Fruit fly (Drosophila melanogaster) whole organism, embryonic: Measurements from ENCODE around the gene CG32708.

Experiments used
- Ada2b ChIP-seq: fragments of 200-800 bp; sonication (Bioruptor generic); IDR thresholded peaks from 2 replicates; pipeline ENCODE4 v1.3.6; 2022; ENCODE audit warnings: missing biosample characterization, missing genetic modification characterization
- Atf-2 ChIP-seq: fragments of 200-800 bp; sonication (Bioruptor generic); optimal IDR thresholded peaks from 2 replicates; lab custom pipeline; 2016; ENCODE audit warnings: missing biosample characterization, missing genetic modification characterization
- Blimp-1 ChIP-seq: fragments of 200-800 bp; sonication (Bioruptor generic); optimal IDR thresholded peaks from 3 replicates; lab custom pipeline; 2018; ENCODE audit warnings: missing biosample characterization, missing genetic modification characterization, mild to moderate bottlenecking, moderate library complexity, missing genetic modification reagents
- Bteb2 ChIP-seq: fragments of 200-800 bp; sonication (Bioruptor generic); optimal IDR thresholded peaks from 2 replicates; lab custom pipeline; 2016; ENCODE audit warnings: missing biosample characterization, missing genetic modification characterization
- C15 ChIP-seq: fragments of 200-800 bp; sonication (Bioruptor generic); IDR thresholded peaks from 3 replicates; pipeline ENCODE4 v1.3.6; 2022; ENCODE audit warnings: missing biosample characterization, missing genetic modification characterization
- CG10147 ChIP-seq: fragments of 200-800 bp; sonication (Bioruptor generic); optimal IDR thresholded peaks from 2 replicates; lab custom pipeline; 2019; ENCODE audit warnings: missing biosample characterization, mild to moderate bottlenecking, missing genetic modification characterization, moderate library complexity
- CG12071 ChIP-seq: fragments of 200-800 bp; sonication (Bioruptor generic); optimal IDR thresholded peaks from 3 replicates; lab custom pipeline; 2018; ENCODE audit warnings: missing biosample characterization, mild to moderate bottlenecking, missing genetic modification characterization
- CG13123 ChIP-seq: fragments of 200-800 bp; sonication (Bioruptor generic); optimal IDR thresholded peaks from 2 replicates; lab custom pipeline; 2016; ENCODE audit warnings: missing biosample characterization, missing genetic modification characterization
- CG13624 ChIP-seq: fragments of 200-800 bp; sonication (Bioruptor generic); optimal IDR thresholded peaks from 2 replicates; lab custom pipeline; 2016; ENCODE audit warnings: missing biosample characterization, missing genetic modification characterization
- CG13894 ChIP-seq: fragments of 200-800 bp; sonication (Bioruptor generic); optimal IDR thresholded peaks from 3 replicates; lab custom pipeline; 2018; ENCODE audit warnings: missing biosample characterization, mild to moderate bottlenecking, missing genetic modification characterization, moderate library complexity
- CG14014 ChIP-seq: fragments of 200-800 bp; sonication (Bioruptor generic); IDR thresholded peaks from 2 replicates; pipeline ENCODE4 v1.3.6; 2022; ENCODE audit warnings: missing biosample characterization, missing genetic modification characterization
- CG15479 ChIP-seq: fragments of 200-800 bp; sonication (Bioruptor generic); optimal IDR thresholded peaks from 3 replicates; lab custom pipeline; 2019; ENCODE audit warnings: missing biosample characterization, mild to moderate bottlenecking, missing genetic modification characterization, moderate library complexity
- CG1602 ChIP-seq: fragments of 200-800 bp; sonication (Bioruptor generic); optimal IDR thresholded peaks from 3 replicates; lab custom pipeline; 2016; ENCODE audit warnings: missing biosample characterization, missing genetic modification characterization
- CG2129 ChIP-seq: fragments of 200-800 bp; sonication (Bioruptor generic); IDR thresholded peaks from 2 replicates; pipeline ENCODE4 v1.3.6; 2022; ENCODE audit warnings: missing biosample characterization, missing genetic modification characterization; ENCODE audit not compliant: partially characterized antibody
- CG2875 ChIP-seq: fragments of 200-800 bp; sonication (Bioruptor generic); optimal IDR thresholded peaks from 2 replicates; lab custom pipeline; 2017; ENCODE audit warnings: missing biosample characterization, mild to moderate bottlenecking, missing genetic modification characterization, missing genetic modification reagents
- CG30020 ChIP-seq: fragments of 200-800 bp; optimal IDR thresholded peaks from 2 replicates; lab custom pipeline; 2019; ENCODE audit warnings: missing biosample characterization, mild to moderate bottlenecking, missing genetic modification characterization, moderate library complexity
- CG31365 ChIP-seq: fragments of 200-800 bp; sonication (Bioruptor generic); optimal IDR thresholded peaks from 2 replicates; lab custom pipeline; 2018; ENCODE audit warnings: missing biosample characterization, mild to moderate bottlenecking, missing genetic modification characterization
- CG5180 ChIP-seq: fragments of 200-800 bp; sonication (Bioruptor generic); optimal IDR thresholded peaks from 3 replicates; lab custom pipeline; 2017; ENCODE audit warnings: missing biosample characterization, missing genetic modification characterization, mild to moderate bottlenecking, moderate library complexity, missing genetic modification reagents
- CG6254 ChIP-seq: fragments of 200-800 bp; sonication (Bioruptor generic); optimal IDR thresholded peaks from 3 replicates; lab custom pipeline; 2017; ENCODE audit warnings: mild to moderate bottlenecking, missing biosample characterization, missing genetic modification reagents, missing genetic modification characterization
- CG7357 ChIP-seq: fragments of 200-800 bp; sonication (Bioruptor generic); IDR thresholded peaks from 3 replicates; pipeline ENCODE4 v1.3.6; 2022; ENCODE audit warnings: missing biosample characterization, missing genetic modification characterization
- CG7745 ChIP-seq: fragments of 200-800 bp; sonication (Bioruptor generic); optimal IDR thresholded peaks from 2 replicates; lab custom pipeline; 2018; ENCODE audit warnings: missing biosample characterization, mild to moderate bottlenecking, missing genetic modification characterization, moderate library complexity
- CG8924 ChIP-seq: fragments of 200-800 bp; optimal IDR thresholded peaks from 3 replicates; lab custom pipeline; 2019; ENCODE audit warnings: missing biosample characterization, mild to moderate bottlenecking, missing genetic modification characterization, moderate library complexity
- CG9437 ChIP-seq: fragments of 200-800 bp; sonication (Bioruptor generic); optimal IDR thresholded peaks from 2 replicates; lab custom pipeline; 2018; ENCODE audit warnings: missing biosample characterization, mild to moderate bottlenecking, missing genetic modification characterization
- CG9876 ChIP-seq: fragments of 200-800 bp; sonication (Bioruptor generic); optimal IDR thresholded peaks from 2 replicates; lab custom pipeline; 2016; ENCODE audit warnings: missing biosample characterization, missing genetic modification characterization
- CHES-1-like ChIP-seq: fragments of 200-800 bp; sonication (Bioruptor generic); optimal IDR thresholded peaks from 2 replicates; lab custom pipeline; 2016; ENCODE audit warnings: missing biosample characterization, missing genetic modification characterization
- Chrac-16 ChIP-seq: fragments of 200-800 bp; sonication (Bioruptor generic); optimal IDR thresholded peaks from 3 replicates; lab custom pipeline; 2016; ENCODE audit warnings: missing biosample characterization, missing genetic modification characterization
- Dbx ChIP-seq: fragments of 200-800 bp; sonication (Bioruptor generic); IDR thresholded peaks from 3 replicates; pipeline ENCODE4 v1.3.6; 2022; ENCODE audit warnings: missing biosample characterization, missing genetic modification characterization
- Dip2 ChIP-seq: fragments of 200-800 bp; sonication (Bioruptor generic); IDR thresholded peaks from 2 replicates; pipeline ENCODE4 v1.3.6; 2022; ENCODE audit warnings: missing biosample characterization, missing genetic modification characterization
- MESR4 ChIP-seq: fragments of 200-800 bp; sonication (Bioruptor generic); optimal IDR thresholded peaks from 2 replicates; lab custom pipeline; 2018; ENCODE audit warnings: missing biosample characterization, mild to moderate bottlenecking, missing genetic modification characterization, moderate library complexity
- Neu2 ChIP-seq: fragments of 200-800 bp; sonication (Bioruptor generic); optimal IDR thresholded peaks from 3 replicates; lab custom pipeline; 2016; ENCODE audit warnings: missing biosample characterization, missing genetic modification characterization, borderline replicate concordance
- Nf-YB ChIP-seq: fragments of 200-800 bp; sonication (Bioruptor generic); optimal IDR thresholded peaks from 3 replicates; lab custom pipeline; 2019; ENCODE audit warnings: missing biosample characterization, mild to moderate bottlenecking, missing genetic modification characterization, moderate library complexity
- Nf-YC ChIP-seq: fragments of 200-800 bp; optimal IDR thresholded peaks from 3 replicates; lab custom pipeline; 2019; ENCODE audit warnings: missing biosample characterization, mild to moderate bottlenecking, missing genetic modification characterization, moderate library complexity
- Oaz ChIP-seq: fragments of 200-800 bp; sonication (Bioruptor generic); IDR thresholded peaks from 2 replicates; pipeline ENCODE4 v1.3.6; 2022; ENCODE audit warnings: missing biosample characterization, missing genetic modification characterization
- Ptx1 ChIP-seq: fragments of 200-800 bp; sonication (Bioruptor generic); IDR thresholded peaks from 2 replicates; pipeline ENCODE4 v1.3.6; 2022; ENCODE audit warnings: missing biosample characterization, missing genetic modification characterization
- Sox100B ChIP-seq: fragments of 200-800 bp; sonication (Bioruptor generic); optimal IDR thresholded peaks from 3 replicates; lab custom pipeline; 2018; ENCODE audit warnings: missing biosample characterization, mild to moderate bottlenecking, missing genetic modification characterization
- Spps ChIP-seq: fragments of 200-800 bp; sonication (Bioruptor generic); optimal IDR thresholded peaks from 2 replicates; lab custom pipeline; 2018; ENCODE audit warnings: missing biosample characterization, mild to moderate bottlenecking, missing genetic modification characterization
- ac ChIP-seq: fragments of 200-800 bp; sonication (Bioruptor generic); optimal IDR thresholded peaks from 3 replicates; lab custom pipeline; 2017; ENCODE audit warnings: missing biosample characterization, mild to moderate bottlenecking, missing genetic modification characterization
- cato ChIP-seq: fragments of 200-800 bp; sonication (Bioruptor generic); optimal IDR thresholded peaks from 2 replicates; lab custom pipeline; 2016; ENCODE audit warnings: missing biosample characterization, missing genetic modification characterization, borderline replicate concordance
- chif ChIP-seq, 2 experiments: fragments of 200-800 bp; sonication (Bioruptor generic); optimal IDR thresholded peaks; 3 replicates each; lab custom pipeline; 2016; ENCODE audit warnings: missing biosample characterization in 2 of 2, missing genetic modification characterization in 2 of 2
- chm ChIP-seq: fragments of 200-800 bp; sonication (Bioruptor generic); IDR thresholded peaks from 2 replicates; pipeline ENCODE4 v1.3.6; 2022; ENCODE audit warnings: missing biosample characterization, missing genetic modification characterization
- fru ChIP-seq: fragments of >200 bp; optimal IDR thresholded peaks from 2 replicates; lab custom pipeline; 2017
- gce ChIP-seq: fragments of 200-800 bp; sonication (Bioruptor generic); IDR thresholded peaks from 3 replicates; pipeline ENCODE4 v1.3.6; 2022; ENCODE audit warnings: missing biosample characterization, missing genetic modification characterization
- grn ChIP-seq: fragments of 200-800 bp; sonication (Bioruptor generic); optimal IDR thresholded peaks from 3 replicates; lab custom pipeline; 2017; ENCODE audit warnings: missing biosample characterization, missing genetic modification characterization
- klu ChIP-seq: fragments of 200-800 bp; sonication (Bioruptor generic); IDR thresholded peaks from 2 replicates; pipeline ENCODE4 v1.3.6; 2022; ENCODE audit warnings: missing biosample characterization, missing genetic modification characterization
- lilli ChIP-seq: fragments of 200-800 bp; sonication (Bioruptor generic); optimal IDR thresholded peaks from 3 replicates; lab custom pipeline; 2016; ENCODE audit warnings: missing biosample characterization, missing genetic modification characterization
- mld ChIP-seq: fragments of 200-800 bp; sonication (Bioruptor generic); IDR thresholded peaks from 3 replicates; pipeline ENCODE4 v1.3.6; 2022; ENCODE audit warnings: missing biosample characterization, missing genetic modification characterization; ENCODE audit not compliant: partially characterized antibody
- otp ChIP-seq: fragments of 200-800 bp; sonication (Bioruptor generic); IDR thresholded peaks from 3 replicates; pipeline ENCODE4, ENCODE4 v1.3.6; 2022; ENCODE audit warnings: missing biosample characterization, missing genetic modification characterization
- pum ChIP-seq: fragments of 200-800 bp; sonication (Bioruptor generic); optimal IDR thresholded peaks from 2 replicates; lab custom pipeline; 2016; ENCODE audit warnings: missing biosample characterization, missing genetic modification characterization
- scrt ChIP-seq: fragments of 200-800 bp; sonication (Bioruptor generic); optimal IDR thresholded peaks from 2 replicates; lab custom pipeline; 2018; ENCODE audit warnings: missing biosample characterization, mild to moderate bottlenecking, missing genetic modification characterization, moderate library complexity
- slp2 ChIP-seq: fragments of 200-800 bp; sonication (Bioruptor generic); optimal IDR thresholded peaks from 2 replicates; lab custom pipeline; 2016; ENCODE audit warnings: missing biosample characterization, missing genetic modification characterization
- tio ChIP-seq: fragments of 200-800 bp; sonication (Bioruptor generic); optimal IDR thresholded peaks from 2 replicates; lab custom pipeline; 2017; ENCODE audit warnings: missing biosample characterization, missing genetic modification characterization, inconsistent platforms

The CG32708 gene

DNA sequence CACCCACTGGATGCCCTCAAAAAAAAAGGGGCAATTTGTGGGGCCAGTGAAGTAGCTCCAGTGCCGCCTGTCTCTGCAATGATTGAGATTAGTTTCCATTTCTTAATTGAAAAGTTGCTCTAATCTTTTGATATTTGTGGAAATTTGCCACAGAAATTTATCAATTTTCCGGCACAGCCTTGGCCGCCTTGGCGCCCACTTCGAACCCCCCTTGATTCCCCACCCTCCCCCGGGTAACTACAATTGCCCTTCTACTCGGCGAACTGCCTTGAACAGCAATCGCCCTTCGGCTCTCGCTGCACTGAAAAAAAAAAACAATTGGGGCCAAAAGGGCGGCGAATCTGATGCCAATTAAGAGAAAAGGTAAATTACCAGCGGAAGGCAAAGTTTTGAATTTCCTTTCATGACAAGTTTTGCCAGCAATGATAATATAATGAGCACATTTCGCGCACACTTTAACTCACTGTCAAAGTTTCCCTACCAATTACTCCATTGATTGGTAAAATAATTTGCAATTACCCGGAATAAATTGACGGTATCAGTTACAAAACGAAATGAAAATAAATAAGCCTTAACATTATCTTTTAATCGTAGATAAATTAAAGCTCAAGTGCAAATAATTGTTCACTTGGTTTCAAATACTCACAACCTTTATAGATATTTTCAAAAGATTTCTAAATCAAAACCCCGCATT lies 34.1 kb downstream of the CG32708 start (continued):
- TF ChIP-seq Ada2b (GFP tag; lab: Robert Waterston, UW): no peak
- peak; percentile 12 for TF ChIP-seq CG10147 (GFP tag; lab: Kevin White, UChicago)
- no peak for TF ChIP-seq CG15479 (GFP tag; lab: Kevin White, UChicago)
- no peak for TF ChIP-seq Dip2 (GFP tag; lab: Robert Waterston, UW)
- TF ChIP-seq lilli: peak; percentile 1
- no peak for TF ChIP-seq Dbx (GFP tag; lab: Robert Waterston, UW)
- TF ChIP-seq cato (GFP tag; lab: Kevin White, UChicago): no peak
- TF ChIP-seq fru (lab: Kevin White, UChicago): no peak
- TF ChIP-seq CG8924 (tag; lab: Kevin White, UChicago): peak; percentile 12
- TF ChIP-seq tio (GFP tag; lab: Kevin White, UChicago): peak; percentile 6
- no peak for TF ChIP-seq ac
- no peak for TF ChIP-seq Bteb2
- no peak for TF ChIP-seq CG6254 (GFP tag; lab: Kevin White, UChicago)
- TF ChIP-seq CG13123 (GFP tag; lab: Kevin White, UChicago): no peak
- TF ChIP-seq CG31365 (tag; lab: Kevin White, UChicago): no peak
- TF ChIP-seq Atf-2: no peak
- no peak for TF ChIP-seq CG2129 (GFP tag; lab: Robert Waterston, UW)
- no peak for TF ChIP-seq Nf-YB
- no peak for TF ChIP-seq klu (GFP tag; lab: Robert Waterston, UW)
- TF ChIP-seq grn (GFP tag; lab: Kevin White, UChicago): no peak
- no peak for TF ChIP-seq scrt
- TF ChIP-seq Oaz (GFP tag; lab: Robert Waterston, UW): no peak
- TF ChIP-seq CG2875 (GFP tag; lab: Kevin White, UChicago): peak; percentile 4
- TF ChIP-seq CG7745: no peak
- TF ChIP-seq otp (GFP tag; lab: Robert Waterston, UW): no peak
- no peak for TF ChIP-seq C15 (GFP tag; lab: Robert Waterston, UW)
- no peak for TF ChIP-seq CG13624 (GFP tag; lab: Kevin White, UChicago)
- no peak for TF ChIP-seq chm (GFP tag; lab: Robert Waterston, UW)
- TF ChIP-seq mld (GFP tag; lab: Robert Waterston, UW): no peak
- no peak for TF ChIP-seq Neu2 (GFP tag; lab: Kevin White, UChicago)
- TF ChIP-seq CG5180: peak; percentile 23
- TF ChIP-seq CHES-1-like (GFP tag; lab: Kevin White, UChicago): no peak
- TF ChIP-seq slp2 (GFP tag; lab: Kevin White, UChicago): peak; percentile 30
- TF ChIP-seq Sox100B (GFP tag; lab: Kevin White, UChicago): peak; percentile 67
- TF ChIP-seq Ptx1 (GFP tag; lab: Robert Waterston, UW): 0 out of 2 replicates have a peak, but pooled peaks have one; percentile 6
- TF ChIP-seq CG1602 (GFP tag; lab: Kevin White, UChicago): no peak
- TF ChIP-seq Chrac-16 (GFP tag; lab: Kevin White, UChicago): peak; percentile 28
- TF ChIP-seq CG14014 (GFP tag; lab: Robert Waterston, UW): no peak
- TF ChIP-seq chif (GFP tag; optimal IDR thresholded peaks at IDR 0.05; lab: Kevin White, UChicago): peak in 1 of 2 experiments; percentile 21
- no peak for TF ChIP-seq MESR4 (GFP tag; lab: Kevin White, UChicago)
- TF ChIP-seq CG7357 (GFP tag; lab: Robert Waterston, UW): no peak
- peak; percentile 10 for TF ChIP-seq pum (GFP tag; lab: Kevin White, UChicago)
- TF ChIP-seq gce (GFP tag; lab: Robert Waterston, UW): no peak
- TF ChIP-seq CG12071 (GFP tag; lab: Kevin White, UChicago): no peak
- TF ChIP-seq CG9437: no peak
- TF ChIP-seq Blimp-1 (GFP tag; lab: Kevin White, UChicago): peak; percentile 15
- TF ChIP-seq Spps (tag; lab: Kevin White, UChicago): no peak
- TF ChIP-seq CG9876 (GFP tag; lab: Kevin White, UChicago): no peak
- TF ChIP-seq CG13894: no peak
- no peak for TF ChIP-seq Nf-YC (tag; lab: Kevin White, UChicago)
- TF ChIP-seq CG30020 (tag; lab: Kevin White, UChicago): no peak
